Fruit fly (Drosophila melanogaster) whole organism, embryonic: ENCODE measurements around the gene CG43312.

Experiments used
- ATbp ChIP-seq: fragments of 200-800 bp; sonication (Bioruptor generic); optimal IDR thresholded peaks from 2 replicates; lab custom pipeline; 2017; ENCODE audit warnings: missing biosample characterization, mild to moderate bottlenecking, missing genetic modification characterization, missing genetic modification reagents
- Awh ChIP-seq: fragments of 200-800 bp; sonication (Bioruptor generic); IDR thresholded peaks from 2 replicates; pipeline ENCODE4, ENCODE4 v1.3.6; 2022; ENCODE audit warnings: missing biosample characterization, missing genetic modification characterization
- Bteb2 ChIP-seq: fragments of 200-800 bp; sonication (Bioruptor generic); optimal IDR thresholded peaks from 2 replicates; lab custom pipeline; 2016; ENCODE audit warnings: missing biosample characterization, missing genetic modification characterization
- CG11456 ChIP-seq: fragments of 200-800 bp; sonication (Bioruptor generic); IDR thresholded peaks from 3 replicates; pipeline ENCODE4 v1.3.6; 2022; ENCODE audit warnings: missing biosample characterization, missing genetic modification characterization
- CG11696 ChIP-seq: fragments of 200-800 bp; sonication (Bioruptor generic); IDR thresholded peaks from 2 replicates; pipeline ENCODE4 v1.3.6; 2022; ENCODE audit warnings: missing biosample characterization, missing genetic modification characterization
- CG15696 ChIP-seq: fragments of 200-800 bp; sonication (Bioruptor generic); optimal IDR thresholded peaks from 2 replicates; lab custom pipeline; 2019; ENCODE audit warnings: missing biosample characterization, mild to moderate bottlenecking, missing genetic modification characterization, moderate library complexity
- CG17328 ChIP-seq: fragments of 200-800 bp; sonication (Bioruptor generic); IDR thresholded peaks from 2 replicates; pipeline ENCODE4 v1.3.6; 2022; ENCODE audit warnings: missing biosample characterization, missing genetic modification characterization
- CG18011 ChIP-seq: fragments of 200-800 bp; sonication (Bioruptor generic); optimal IDR thresholded peaks from 2 replicates; lab custom pipeline; 2017; ENCODE audit warnings: missing biosample characterization, missing genetic modification characterization, mild to moderate bottlenecking, moderate library complexity, missing genotype
- CG30431 ChIP-seq: fragments of 200-800 bp; sonication (Bioruptor generic); optimal IDR thresholded peaks from 2 replicates; lab custom pipeline; 2017; ENCODE audit warnings: missing biosample characterization, missing genetic modification characterization
- CG32532 ChIP-seq: fragments of 200-800 bp; sonication (Bioruptor generic); IDR thresholded peaks from 2 replicates; pipeline ENCODE4 v1.3.6; 2022; ENCODE audit warnings: missing biosample characterization, missing genetic modification characterization
- CG32767 ChIP-seq: fragments of 200-800 bp; sonication (Bioruptor generic); IDR thresholded peaks from 2 replicates; pipeline ENCODE4 v1.3.6; 2022; ENCODE audit warnings: missing biosample characterization, missing genetic modification characterization
- CG3726 ChIP-seq: fragments of 200-800 bp; sonication (Bioruptor generic); IDR thresholded peaks from 3 replicates; pipeline ENCODE4, ENCODE4 v1.3.6; 2022; ENCODE audit warnings: missing biosample characterization, missing genetic modification characterization
- CG3838 ChIP-seq: fragments of 200-800 bp; sonication (Bioruptor generic); optimal IDR thresholded peaks from 3 replicates; lab custom pipeline; 2016; ENCODE audit warnings: missing biosample characterization, missing genetic modification characterization
- CG42726 ChIP-seq: fragments of 200-800 bp; sonication (Bioruptor generic); IDR thresholded peaks from 2 replicates; pipeline ENCODE4 v1.3.6; 2022; ENCODE audit warnings: missing biosample characterization, missing genetic modification characterization; ENCODE audit not compliant: partially characterized antibody
- CG6683 ChIP-seq: fragments of 200-800 bp; sonication (Bioruptor generic); optimal IDR thresholded peaks from 2 replicates; lab custom pipeline; 2017; ENCODE audit warnings: missing biosample characterization, mild to moderate bottlenecking, missing genetic modification characterization, missing genetic modification reagents
- CG7745 ChIP-seq: fragments of 200-800 bp; sonication (Bioruptor generic); optimal IDR thresholded peaks from 2 replicates; lab custom pipeline; 2018; ENCODE audit warnings: missing biosample characterization, mild to moderate bottlenecking, missing genetic modification characterization, moderate library complexity
- CG9437 ChIP-seq: fragments of 200-800 bp; sonication (Bioruptor generic); optimal IDR thresholded peaks from 2 replicates; lab custom pipeline; 2018; ENCODE audit warnings: missing biosample characterization, mild to moderate bottlenecking, missing genetic modification characterization
- CTCF ChIP-seq: fragments of 200-800 bp; sonication (Bioruptor generic); optimal IDR thresholded peaks from 2 replicates; lab custom pipeline; 2017; ENCODE audit warnings: missing biosample characterization, mild to moderate bottlenecking, missing genetic modification characterization, moderate library complexity
- Jarid2 ChIP-seq: fragments of 200-800 bp; sonication (Bioruptor generic); optimal IDR thresholded peaks from 3 replicates; lab custom pipeline; 2017; ENCODE audit warnings: mild to moderate bottlenecking, missing biosample characterization, missing genetic modification reagents, missing genetic modification characterization
- MESR4 ChIP-seq: fragments of 200-800 bp; sonication (Bioruptor generic); optimal IDR thresholded peaks from 2 replicates; lab custom pipeline; 2018; ENCODE audit warnings: missing biosample characterization, mild to moderate bottlenecking, missing genetic modification characterization, moderate library complexity
- Mad ChIP-seq: fragments of 200-800 bp; sonication (Bioruptor generic); optimal IDR thresholded peaks from 2 replicates; lab custom pipeline; 2016; ENCODE audit warnings: missing biosample characterization, missing genetic modification characterization
- Pdp1 ChIP-seq, 2 experiments: fragments of 200-800 bp; sonication (Bioruptor generic); optimal IDR thresholded peaks; 3 replicates each; lab custom pipeline; 2016; ENCODE audit warnings: missing biosample characterization in 2 of 2, missing genetic modification characterization in 2 of 2, mild to moderate bottlenecking in 1 of 2, moderate library complexity in 1 of 2
- Ravus ChIP-seq: fragments of 200-800 bp; sonication (Bioruptor generic); IDR thresholded peaks from 2 replicates; pipeline ENCODE4 v1.3.6; 2022; ENCODE audit warnings: missing biosample characterization, missing genetic modification characterization
- Six4 ChIP-seq: fragments of 200-800 bp; sonication (Bioruptor generic); optimal IDR thresholded peaks from 2 replicates; lab custom pipeline; 2016; ENCODE audit warnings: missing biosample characterization, missing genetic modification characterization
- Spps ChIP-seq: fragments of 200-800 bp; sonication (Bioruptor generic); optimal IDR thresholded peaks from 2 replicates; lab custom pipeline; 2018; ENCODE audit warnings: missing biosample characterization, mild to moderate bottlenecking, missing genetic modification characterization
- TFAM ChIP-seq: fragments of 200-800 bp; sonication (Bioruptor generic); optimal IDR thresholded peaks from 2 replicates; lab custom pipeline; 2017; ENCODE audit warnings: missing biosample characterization, missing genetic modification characterization, inconsistent platforms
- Usf ChIP-seq: fragments of 200-800 bp; sonication (Bioruptor generic); optimal IDR thresholded peaks from 2 replicates; lab custom pipeline; 2017; ENCODE audit warnings: missing genotype, missing biosample characterization, missing genetic modification characterization
- YL-1 ChIP-seq: fragments of 200-800 bp; sonication (Bioruptor generic); optimal IDR thresholded peaks from 3 replicates; lab custom pipeline; 2017; ENCODE audit warnings: missing biosample characterization, mild to moderate bottlenecking, missing genetic modification characterization
- abd-A ChIP-seq: fragments of 200-800 bp; sonication (Bioruptor generic); optimal IDR thresholded peaks from 3 replicates; lab custom pipeline; 2019; ENCODE audit warnings: missing biosample characterization, mild to moderate bottlenecking, missing genetic modification characterization, moderate library complexity
- ap ChIP-seq: fragments of 200-800 bp; sonication (Bioruptor generic); IDR thresholded peaks from 2 replicates; pipeline ENCODE4 v1.3.6; 2022; ENCODE audit warnings: missing biosample characterization, missing genetic modification characterization
- ara ChIP-seq: fragments of 200-800 bp; sonication (Bioruptor generic); IDR thresholded peaks from 2 replicates; pipeline ENCODE4 v1.3.6; 2022; ENCODE audit warnings: missing biosample characterization, missing genetic modification characterization
- chinmo ChIP-seq: fragments of 200-800 bp; sonication (Bioruptor generic); IDR thresholded peaks from 4 replicates; pipeline ENCODE4 v1.3.6; 2022; ENCODE audit warnings: missing biosample characterization, missing genetic modification characterization; ENCODE audit not compliant: partially characterized antibody
- chn ChIP-seq: fragments of 200-800 bp; sonication (Bioruptor generic); optimal IDR thresholded peaks from 2 replicates; lab custom pipeline; 2016; ENCODE audit warnings: missing biosample characterization, missing genetic modification characterization
- corto ChIP-seq: fragments of 200-800 bp; sonication (Bioruptor generic); optimal IDR thresholded peaks from 2 replicates; lab custom pipeline; 2016; ENCODE audit warnings: missing biosample characterization, mild to moderate bottlenecking, missing genetic modification characterization, moderate library complexity
- dmrt11E ChIP-seq: fragments of 200-800 bp; sonication (Bioruptor generic); optimal IDR thresholded peaks from 3 replicates; lab custom pipeline; 2018; ENCODE audit warnings: missing biosample characterization, mild to moderate bottlenecking, missing genetic modification characterization, moderate library complexity
- dysf ChIP-seq: fragments of 200-800 bp; sonication (Bioruptor generic); IDR thresholded peaks from 3 replicates; pipeline ENCODE4 v1.3.6; 2022; ENCODE audit warnings: missing biosample characterization, missing genetic modification characterization
- en ChIP-seq: fragments of 200-800 bp; sonication (Bioruptor generic); optimal IDR thresholded peaks from 2 replicates; lab custom pipeline; 2016; ENCODE audit warnings: missing biosample characterization, missing genetic modification characterization
- fd102C ChIP-seq: fragments of 200-800 bp; sonication (Bioruptor generic); optimal IDR thresholded peaks from 2 replicates; lab custom pipeline; 2018; ENCODE audit warnings: missing biosample characterization, mild to moderate bottlenecking, missing genetic modification characterization, moderate library complexity
- grn ChIP-seq: fragments of 200-800 bp; sonication (Bioruptor generic); optimal IDR thresholded peaks from 3 replicates; lab custom pipeline; 2017; ENCODE audit warnings: missing biosample characterization, missing genetic modification characterization
- gt ChIP-seq: fragments of 200-800 bp; sonication (Bioruptor generic); IDR thresholded peaks from 2 replicates; pipeline ENCODE4 v1.3.6; 2022; ENCODE audit warnings: missing biosample characterization, missing genetic modification characterization
- jumu ChIP-seq: fragments of 200-800 bp; sonication (Bioruptor generic); optimal IDR thresholded peaks from 3 replicates; lab custom pipeline; 2016; ENCODE audit warnings: missing biosample characterization, missing genetic modification characterization
- nmo ChIP-seq: fragments of 200-800 bp; sonication (Bioruptor generic); optimal IDR thresholded peaks from 2 replicates; lab custom pipeline; 2018; ENCODE audit warnings: missing biosample characterization, mild to moderate bottlenecking, missing genetic modification characterization, moderate library complexity
- pita ChIP-seq: fragments of 200-800 bp; sonication (Bioruptor generic); optimal IDR thresholded peaks from 2 replicates; lab custom pipeline; 2017; ENCODE audit warnings: missing biosample characterization, mild to moderate bottlenecking, missing genetic modification characterization
- pum ChIP-seq: fragments of 200-800 bp; sonication (Bioruptor generic); optimal IDR thresholded peaks from 2 replicates; lab custom pipeline; 2016; ENCODE audit warnings: missing biosample characterization, missing genetic modification characterization
- sens ChIP-seq: fragments of 200-800 bp; sonication (Bioruptor generic); peaks from one replicate; lab custom pipeline; 2016; ENCODE audit warnings: missing biosample characterization, missing genetic modification characterization
- seq ChIP-seq: fragments of 200-800 bp; sonication (Bioruptor generic); IDR thresholded peaks from 2 replicates; pipeline ENCODE4 v1.3.6; 2022; ENCODE audit warnings: missing biosample characterization, missing genetic modification characterization
- slou ChIP-seq: fragments of 200-800 bp; sonication (Bioruptor generic); optimal IDR thresholded peaks from 3 replicates; lab custom pipeline; 2016; ENCODE audit warnings: missing biosample characterization, missing genetic modification characterization
- sob ChIP-seq: fragments of 200-800 bp; sonication (Bioruptor generic); IDR thresholded peaks from 2 replicates; pipeline ENCODE4 v1.3.6; 2022; ENCODE audit warnings: missing biosample characterization, missing genetic modification characterization
- stwl ChIP-seq: fragments of 200-800 bp; sonication (Bioruptor generic); optimal IDR thresholded peaks from 3 replicates; lab custom pipeline; 2018; ENCODE audit warnings: missing biosample characterization, mild to moderate bottlenecking, missing genetic modification characterization, moderate library complexity
- trh ChIP-seq: fragments of 200-800 bp; sonication (Bioruptor generic); optimal IDR thresholded peaks from 2 replicates; lab custom pipeline; 2016; ENCODE audit warnings: missing biosample characterization, missing genetic modification characterization
- vnd ChIP-seq: fragments of 200-800 bp; sonication (Bioruptor generic); IDR thresholded peaks from 3 replicates; pipeline ENCODE4 v1.3.6; 2022; ENCODE audit warnings: missing biosample characterization, missing genetic modification characterization; ENCODE audit not compliant: partially characterized antibody

Gene CG43312

DNA sequence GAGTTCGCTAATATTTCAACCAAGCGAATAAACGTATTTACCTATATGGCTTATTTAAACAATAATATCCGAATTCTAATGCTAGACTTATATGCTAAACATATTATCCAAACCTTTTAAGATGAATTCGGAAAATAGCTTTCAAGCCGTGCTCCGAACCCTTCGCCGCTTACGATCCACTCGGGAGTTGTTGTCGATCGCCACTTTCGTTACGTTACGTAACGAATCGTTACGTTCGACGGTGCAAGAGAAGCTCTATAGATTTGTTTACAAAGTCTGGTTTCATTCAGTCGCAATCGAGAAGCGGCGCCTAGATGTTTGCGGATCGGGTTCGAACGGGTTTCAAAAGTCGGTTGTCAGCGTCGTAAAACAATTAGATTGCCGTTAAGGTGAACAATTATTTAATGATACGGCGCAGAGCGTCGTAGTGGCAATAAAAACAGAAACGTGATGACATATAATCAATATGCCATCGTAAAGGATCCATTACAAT is 31.1 kb upstream of the CG43312 start, which contains the start of gene CG11426:
CG11426 (plus strand) TSS at position 258 of the 493 bp plus-strand sequence.
- TF ChIP-seq pita (peak; percentile 2), CG18011 (no peak), trh (GFP tag; lab: Kevin White, UChicago) (no peak), CTCF (GFP tag; lab: Kevin White, UChicago) (peak; percentile 23), CG32532 (no peak), CG9437 (peak; percentile 98), Spps (tag; lab: Kevin White, UChicago) (no peak), Six4 (GFP tag; lab: Kevin White, UChicago) (no peak), fd102C (GFP tag; lab: Kevin White, UChicago) (no peak), chinmo (GFP tag; lab: Robert Waterston, UW) (0 out of 4 replicates have a peak, but pooled peaks have one; percentile 42), stwl (tag; lab: Kevin White, UChicago) (peak; percentile 29), slou (GFP tag; lab: Kevin White, UChicago) (no peak), CG6683 (GFP tag; lab: Kevin White, UChicago) (no peak), TFAM (GFP tag; lab: Kevin White, UChicago) (no peak), CG32767 (GFP tag; lab: Robert Waterston, UW) (no peak), chn (GFP tag; lab: Kevin White, UChicago) (no peak), sens (GFP tag; lab: Kevin White, UChicago) (peak; percentile 66), CG15696 (tag; lab: Kevin White, UChicago) (no peak), Bteb2 (GFP tag; lab: Kevin White, UChicago) (no peak), CG17328 (GFP tag; lab: Robert Waterston, UW) (no peak), gt (GFP tag; lab: Robert Waterston, UW) (no peak), grn (GFP tag; lab: Kevin White, UChicago) (no peak), CG11456 (GFP tag; lab: Robert Waterston, UW) (no peak), Usf (no peak), seq (GFP tag; lab: Robert Waterston, UW) (no peak), Jarid2 (peak; percentile 22), CG3838 (no peak), abd-A (no peak), CG42726 (GFP tag; lab: Robert Waterston, UW) (no peak), CG30431 (GFP tag; lab: Kevin White, UChicago) (no peak), Mad (GFP tag; lab: Kevin White, UChicago) (no peak), ATbp (no peak), ap (GFP tag; lab: Robert Waterston, UW) (no peak), Pdp1 (GFP tag; optimal IDR thresholded peaks at IDR 0.05; lab: Kevin White, UChicago) (peak in 1 of 2 experiments; percentile 92), en (GFP tag; lab: Kevin White, UChicago) (no peak)

DNA sequence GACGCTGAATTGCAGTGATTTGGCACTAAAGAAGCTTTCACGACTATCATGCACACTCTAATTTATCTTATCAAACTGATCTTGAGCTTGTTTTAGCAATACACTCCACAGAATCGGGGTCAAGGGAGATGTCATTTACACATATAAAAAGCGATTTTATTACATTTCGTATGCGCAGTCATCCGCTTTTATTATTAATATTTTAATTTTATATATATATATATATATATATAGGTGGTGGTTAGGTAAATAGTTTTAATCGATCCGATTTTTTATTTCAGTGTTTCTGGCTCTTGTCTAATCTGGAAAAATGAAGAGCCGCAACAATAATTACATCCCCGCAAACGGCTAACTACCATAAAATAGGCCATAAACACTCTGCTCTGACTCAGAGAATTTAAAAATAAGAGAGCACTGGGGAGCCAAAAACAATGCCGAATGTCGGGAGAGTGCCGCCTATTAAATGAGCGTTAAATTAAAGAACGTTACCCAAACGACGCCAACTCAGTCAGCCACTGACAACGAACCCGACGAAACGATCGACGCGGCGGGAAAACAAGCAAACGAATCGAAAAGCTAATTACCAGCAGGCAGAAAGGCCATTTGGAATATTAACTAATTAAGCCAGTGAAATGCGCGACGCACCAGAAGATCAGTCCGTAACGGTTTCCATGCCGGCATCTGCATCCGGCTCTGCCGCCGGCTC is 29.7 kb upstream of the CG43312 start:
- TF ChIP-seq nmo (GFP tag; lab: Kevin White, UChicago) (peak; percentile 42), MESR4 (GFP tag; lab: Kevin White, UChicago) (no peak), corto (no peak), dmrt11E (tag; lab: Kevin White, UChicago) (no peak), Ravus (GFP tag; lab: Robert Waterston, UW) (no peak; the same call in 1 of the 2 replicates), CG3726 (no peak), pum (GFP tag; lab: Kevin White, UChicago) (no peak), Awh (GFP tag; lab: Robert Waterston, UW) (no peak), ara (GFP tag; lab: Robert Waterston, UW) (no peak), vnd (GFP tag; lab: Robert Waterston, UW) (no peak), jumu (GFP tag; lab: Kevin White, UChicago) (no peak), CG11456 (GFP tag; lab: Robert Waterston, UW) (peak; percentile 67; the same call in 2 of the 3 replicates), dysf (GFP tag; lab: Robert Waterston, UW) (peak; percentile 59; the same call in 2 of the 3 replicates), slou (GFP tag; lab: Kevin White, UChicago) (no peak), YL-1 (GFP tag; lab: Kevin White, UChicago) (no peak), CG32532 (peak; percentile 66), CG11696 (GFP tag; lab: Robert Waterston, UW) (no peak), CG7745 (tag; lab: Kevin White, UChicago) (no peak), sob (GFP tag; lab: Robert Waterston, UW) (peak; percentile 73)
